Worm (Caenorhabditis elegans): Measurements from ENCODE around the gene str-4.

- no peak for TF ChIP-seq snpc-4 (tag; optimal IDR thresholded peaks at IDR 0.05)
- TF ChIP-seq nhr-12 (tag; optimal IDR thresholded peaks at IDR 0.05), result no peak
- no peak for TF ChIP-seq unc-62 (GFP tag; optimal IDR thresholded peaks at IDR 0.05)
- no peak for TF ChIP-seq mep-1 (tag; optimal IDR thresholded peaks at IDR 0.05)
- TF ChIP-seq elt-3 (tag; optimal IDR thresholded peaks at IDR 0.05), result no peak
- no peak for TF ChIP-seq mab-5 (tag; optimal IDR thresholded peaks at IDR 0.05)
- no peak for TF ChIP-seq unc-39 (tag; optimal IDR thresholded peaks at IDR 0.05)
- no peak for TF ChIP-seq ceh-43 (GFP tag; optimal IDR thresholded peaks at IDR 0.05)
- TF ChIP-seq elt-1 (tag; optimal IDR thresholded peaks at IDR 0.05; ENCODE audit: borderline replicate concordance, insufficient read depth), result no peak
- no peak for TF ChIP-seq pha-4 (tag; optimal IDR thresholded peaks at IDR 0.05)
- no peak for TF ChIP-seq zip-8 (tag; optimal IDR thresholded peaks at IDR 0.05)
- TF ChIP-seq tbx-8 (GFP tag; optimal IDR thresholded peaks at IDR 0.05), result no peak
These were observed 2.7 kb upstream of the str-4 start for ce11 chrV:13342235-13342634.
